Fruit fly (Drosophila melanogaster) whole organism, embryonic: ENCODE results near the gene CG2182.

Experiments
- ATbp ChIP-seq: fragments of 200-800 bp; sonication (Bioruptor generic); optimal IDR thresholded peaks from 2 replicates; lab custom pipeline; 2017; ENCODE audit warnings: missing biosample characterization, mild to moderate bottlenecking, missing genetic modification characterization, missing genetic modification reagents
- Aef1 ChIP-seq: fragments of 200-800 bp; sonication (Bioruptor generic); IDR thresholded peaks from 3 replicates; pipeline ENCODE4 v1.3.6; 2022; ENCODE audit warnings: missing biosample characterization, missing genetic modification characterization
- CG10565 ChIP-seq: fragments of 200-800 bp; sonication (Bioruptor generic); optimal IDR thresholded peaks from 3 replicates; lab custom pipeline; 2016; ENCODE audit warnings: missing biosample characterization, mild to moderate bottlenecking, missing genetic modification characterization
- CG10979 ChIP-seq: fragments of 200-800 bp; sonication (Bioruptor generic); optimal IDR thresholded peaks from 2 replicates; lab custom pipeline; 2018; ENCODE audit warnings: missing biosample characterization, mild to moderate bottlenecking, missing genetic modification characterization, moderate library complexity
- CG11504 ChIP-seq: fragments of 200-800 bp; sonication (Bioruptor generic); optimal IDR thresholded peaks from 3 replicates; lab custom pipeline; 2019; ENCODE audit warnings: missing biosample characterization, mild to moderate bottlenecking, missing genetic modification characterization, moderate library complexity
- CG14050 ChIP-seq: fragments of 200-800 bp; sonication (Bioruptor generic); IDR thresholded peaks from 3 replicates; pipeline ENCODE4 v1.3.6; 2022; ENCODE audit warnings: missing biosample characterization, missing genetic modification characterization
- CG15011 ChIP-seq: fragments of 200-800 bp; sonication (Bioruptor generic); optimal IDR thresholded peaks from 3 replicates; lab custom pipeline; 2018; ENCODE audit warnings: missing biosample characterization, mild to moderate bottlenecking, missing genetic modification characterization
- CG15479 ChIP-seq: fragments of 200-800 bp; sonication (Bioruptor generic); optimal IDR thresholded peaks from 3 replicates; lab custom pipeline; 2019; ENCODE audit warnings: missing biosample characterization, mild to moderate bottlenecking, missing genetic modification characterization, moderate library complexity
- CG17829 ChIP-seq: fragments of 200-800 bp; optimal IDR thresholded peaks from 2 replicates; lab custom pipeline; 2019; ENCODE audit warnings: missing biosample characterization, mild to moderate bottlenecking, missing genetic modification characterization, moderate library complexity
- CG2712 ChIP-seq: fragments of 200-800 bp; optimal IDR thresholded peaks from 3 replicates; lab custom pipeline; 2019; ENCODE audit warnings: missing biosample characterization, mild to moderate bottlenecking, missing genetic modification characterization, moderate library complexity
- CG30020 ChIP-seq: fragments of 200-800 bp; optimal IDR thresholded peaks from 2 replicates; lab custom pipeline; 2019; ENCODE audit warnings: missing biosample characterization, mild to moderate bottlenecking, missing genetic modification characterization, moderate library complexity
- CG33557 ChIP-seq: fragments of 200-800 bp; sonication (Bioruptor generic); optimal IDR thresholded peaks from 2 replicates; lab custom pipeline; 2019; ENCODE audit warnings: missing biosample characterization, mild to moderate bottlenecking, missing genetic modification characterization, moderate library complexity
- CG43689 ChIP-seq: fragments of 200-800 bp; sonication (Bioruptor generic); IDR thresholded peaks from 2 replicates; pipeline ENCODE4 v1.3.6; 2022; ENCODE audit warnings: missing biosample characterization, missing genetic modification characterization
- CG4404 ChIP-seq: fragments of 200-800 bp; sonication (Bioruptor generic); IDR thresholded peaks from 2 replicates; pipeline ENCODE4 v1.3.6; 2022; ENCODE audit warnings: missing biosample characterization, missing genetic modification characterization
- CG4730 ChIP-seq: fragments of 200-800 bp; sonication (Bioruptor generic); IDR thresholded peaks from 2 replicates; pipeline ENCODE4 v1.3.6; 2022; ENCODE audit warnings: missing biosample characterization, missing genetic modification characterization
- CG6254 ChIP-seq: fragments of 200-800 bp; sonication (Bioruptor generic); optimal IDR thresholded peaks from 3 replicates; lab custom pipeline; 2017; ENCODE audit warnings: mild to moderate bottlenecking, missing biosample characterization, missing genetic modification reagents, missing genetic modification characterization
- CG7357 ChIP-seq: fragments of 200-800 bp; sonication (Bioruptor generic); IDR thresholded peaks from 3 replicates; pipeline ENCODE4 v1.3.6; 2022; ENCODE audit warnings: missing biosample characterization, missing genetic modification characterization
- CG7786 ChIP-seq: fragments of 200-800 bp; sonication (Bioruptor generic); optimal IDR thresholded peaks from 2 replicates; lab custom pipeline; 2016; ENCODE audit warnings: missing biosample characterization, missing genetic modification characterization
- CG8765 ChIP-seq: fragments of 200-800 bp; sonication (Bioruptor generic); IDR thresholded peaks from 2 replicates; pipeline ENCODE4 v1.3.6; 2022; ENCODE audit warnings: missing biosample characterization, missing genetic modification characterization
- CHES-1-like ChIP-seq: fragments of 200-800 bp; sonication (Bioruptor generic); optimal IDR thresholded peaks from 2 replicates; lab custom pipeline; 2016; ENCODE audit warnings: missing biosample characterization, missing genetic modification characterization
- Deaf1 ChIP-seq: fragments of 200-800 bp; optimal IDR thresholded peaks from 3 replicates; lab custom pipeline; 2019; ENCODE audit warnings: missing biosample characterization, mild to moderate bottlenecking, missing genetic modification characterization, moderate library complexity
- Dfd ChIP-seq, 2 experiments: fragments of >200 bp; optimal IDR thresholded peaks; 2 replicates each; lab custom pipeline; 2017; ENCODE audit warnings: missing biosample characterization in 2 of 2, missing genetic modification characterization in 2 of 2
- Gug ChIP-seq: fragments of 200-800 bp; sonication (Bioruptor generic); IDR thresholded peaks from 4 replicates; pipeline ENCODE4 v1.3.6; 2022; ENCODE audit warnings: missing biosample characterization, missing genetic modification characterization
- HLH4C ChIP-seq: fragments of 200-800 bp; sonication (Bioruptor generic); IDR thresholded peaks from 3 replicates; pipeline ENCODE4 v1.3.6; 2022; ENCODE audit warnings: missing biosample characterization, missing genetic modification characterization; ENCODE audit not compliant: partially characterized antibody
- Hr3 ChIP-seq: fragments of 200-800 bp; sonication (Bioruptor generic); optimal IDR thresholded peaks from 3 replicates; lab custom pipeline; 2016; ENCODE audit warnings: missing biosample characterization, missing genetic modification characterization
- Hr51 ChIP-seq, 2 experiments: fragments of 200-800 bp; sonication (Bioruptor generic); optimal IDR thresholded peaks; 2 replicates in 1 of 2; 3 replicates in 1 of 2; lab custom pipeline; 2016 to 2018; ENCODE audit warnings: missing biosample characterization in 2 of 2, missing genetic modification characterization in 2 of 2, mild to moderate bottlenecking in 1 of 2, moderate library complexity in 1 of 2
- Jarid2 ChIP-seq: fragments of 200-800 bp; sonication (Bioruptor generic); optimal IDR thresholded peaks from 3 replicates; lab custom pipeline; 2017; ENCODE audit warnings: mild to moderate bottlenecking, missing biosample characterization, missing genetic modification reagents, missing genetic modification characterization
- Kr ChIP-seq: fragments of 200-800 bp; sonication (Bioruptor generic); optimal IDR thresholded peaks from 2 replicates; lab custom pipeline; 2017; ENCODE audit warnings: missing biosample characterization, mild to moderate bottlenecking, missing genetic modification characterization
- MESR4 ChIP-seq: fragments of 200-800 bp; sonication (Bioruptor generic); optimal IDR thresholded peaks from 2 replicates; lab custom pipeline; 2018; ENCODE audit warnings: missing biosample characterization, mild to moderate bottlenecking, missing genetic modification characterization, moderate library complexity
- Max ChIP-seq: fragments of 200-800 bp; sonication (Bioruptor generic); optimal IDR thresholded peaks from 2 replicates; lab custom pipeline; 2016; ENCODE audit warnings: missing biosample characterization, mild to moderate bottlenecking, missing genetic modification characterization
- NfI ChIP-seq: fragments of 200-800 bp; sonication (Bioruptor generic); optimal IDR thresholded peaks from 3 replicates; lab custom pipeline; 2018; ENCODE audit warnings: missing biosample characterization, mild to moderate bottlenecking, missing genetic modification characterization, moderate library complexity
- Spps ChIP-seq: fragments of 200-800 bp; sonication (Bioruptor generic); optimal IDR thresholded peaks from 2 replicates; lab custom pipeline; 2018; ENCODE audit warnings: missing biosample characterization, mild to moderate bottlenecking, missing genetic modification characterization
- al ChIP-seq: fragments of 200-800 bp; sonication (Bioruptor generic); IDR thresholded peaks from 2 replicates; pipeline ENCODE4 v1.3.6; 2022; ENCODE audit warnings: missing biosample characterization, missing genetic modification characterization
- chinmo ChIP-seq: fragments of 200-800 bp; sonication (Bioruptor generic); IDR thresholded peaks from 4 replicates; pipeline ENCODE4 v1.3.6; 2022; ENCODE audit warnings: missing biosample characterization, missing genetic modification characterization; ENCODE audit not compliant: partially characterized antibody
- esg ChIP-seq: fragments of 200-800 bp; sonication (Bioruptor generic); conservative IDR thresholded peaks from 2 replicates; pipeline ENCODE4 v1.3.6; 2022; ENCODE audit warnings: missing biosample characterization, missing genetic modification characterization
- fu2 ChIP-seq: fragments of 200-800 bp; sonication (Bioruptor generic); optimal IDR thresholded peaks from 2 replicates; lab custom pipeline; 2016; ENCODE audit warnings: missing biosample characterization, missing genetic modification characterization
- gce ChIP-seq: fragments of 200-800 bp; sonication (Bioruptor generic); IDR thresholded peaks from 3 replicates; pipeline ENCODE4 v1.3.6; 2022; ENCODE audit warnings: missing biosample characterization, missing genetic modification characterization
- gcm2 ChIP-seq: fragments of 200-800 bp; sonication (Bioruptor generic); optimal IDR thresholded peaks from 2 replicates; lab custom pipeline; 2016; ENCODE audit warnings: missing biosample characterization, missing genetic modification characterization
- hbn ChIP-seq: fragments of 200-800 bp; sonication (Bioruptor generic); IDR thresholded peaks from 2 replicates; pipeline ENCODE4 v1.3.6; 2022; ENCODE audit warnings: missing biosample characterization, missing genetic modification characterization; ENCODE audit not compliant: partially characterized antibody
- jigr1 ChIP-seq: fragments of 200-800 bp; sonication (Bioruptor generic); IDR thresholded peaks from 3 replicates; pipeline ENCODE4 v1.3.6; 2022; ENCODE audit warnings: missing biosample characterization, missing genetic modification characterization
- lmd ChIP-seq: fragments of 200-800 bp; sonication (Bioruptor generic); IDR thresholded peaks from 2 replicates; pipeline ENCODE4 v1.3.6; 2022; ENCODE audit warnings: missing biosample characterization, missing genetic modification characterization
- maf-S ChIP-seq: fragments of 200-800 bp; sonication (Bioruptor generic); optimal IDR thresholded peaks from 2 replicates; lab custom pipeline; 2016; ENCODE audit warnings: missing biosample characterization, missing genetic modification characterization
- pb ChIP-seq: fragments of 200-800 bp; sonication (Bioruptor generic); optimal IDR thresholded peaks from 3 replicates; lab custom pipeline; 2016; ENCODE audit warnings: missing biosample characterization, missing genetic modification characterization
- pum ChIP-seq: fragments of 200-800 bp; sonication (Bioruptor generic); optimal IDR thresholded peaks from 2 replicates; lab custom pipeline; 2016; ENCODE audit warnings: missing biosample characterization, missing genetic modification characterization
- sug ChIP-seq: fragments of 200-800 bp; optimal IDR thresholded peaks from 2 replicates; lab custom pipeline; 2019; ENCODE audit warnings: missing biosample characterization, mild to moderate bottlenecking, missing genetic modification characterization, moderate library complexity
- tio ChIP-seq: fragments of 200-800 bp; sonication (Bioruptor generic); optimal IDR thresholded peaks from 2 replicates; lab custom pipeline; 2017; ENCODE audit warnings: missing biosample characterization, missing genetic modification characterization, inconsistent platforms
- unpg ChIP-seq: fragments of 200-800 bp; sonication (Bioruptor generic); optimal IDR thresholded peaks from 3 replicates; lab custom pipeline; 2018; ENCODE audit warnings: missing biosample characterization, mild to moderate bottlenecking, missing genetic modification characterization, moderate library complexity
- wdn ChIP-seq: fragments of 200-800 bp; sonication (Bioruptor generic); IDR thresholded peaks from 2 replicates; pipeline ENCODE4 v1.3.6; 2022; ENCODE audit warnings: missing biosample characterization, missing genetic modification characterization
- z ChIP-seq: fragments of 200-800 bp; sonication (Bioruptor generic); IDR thresholded peaks from 3 replicates; pipeline ENCODE4 v1.3.6; 2022; ENCODE audit warnings: missing biosample characterization, missing genetic modification characterization

CG2182 gene

DNA sequence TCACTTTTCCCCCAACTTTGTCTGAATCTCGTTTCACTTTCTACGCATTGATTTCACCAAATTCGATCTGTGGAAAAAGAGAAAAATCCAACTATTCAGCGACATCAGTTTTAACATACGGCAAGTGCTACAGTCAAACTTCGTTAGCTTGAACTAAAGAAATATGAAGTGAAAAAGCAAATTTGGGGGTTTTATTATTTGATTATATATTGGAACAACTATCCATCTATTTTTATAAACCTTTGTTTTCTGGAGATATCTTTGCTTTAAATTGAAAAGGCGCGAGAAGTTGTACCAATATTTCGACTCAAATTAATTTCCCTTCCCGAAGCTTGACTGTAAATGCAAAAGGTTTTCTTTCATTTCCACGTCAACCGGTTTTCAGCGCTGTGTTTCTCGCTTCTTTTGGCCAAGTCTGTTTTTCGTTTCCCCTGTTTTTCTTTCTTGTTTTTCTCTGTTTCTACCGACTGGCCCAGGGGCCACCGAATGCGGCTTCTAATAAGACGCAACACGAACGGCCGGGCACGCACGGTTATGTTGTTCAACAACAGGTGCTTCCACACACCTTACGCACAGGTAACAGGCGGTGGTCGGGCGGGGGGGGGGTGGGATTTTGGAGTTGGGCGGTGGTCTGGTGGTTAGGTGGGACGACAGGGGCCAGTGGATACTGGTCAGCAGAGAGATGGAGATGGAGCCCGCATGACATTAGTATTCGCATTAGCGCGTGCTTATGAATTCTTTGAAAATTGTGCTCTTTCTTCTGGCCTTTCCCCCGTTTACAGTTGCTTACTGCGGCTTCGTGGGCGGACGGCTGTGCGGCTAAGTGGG, 23.4 kb upstream of the CG2182 start:
- 0 out of 4 replicates have a peak, but pooled peaks have one; percentile 21 for TF ChIP-seq chinmo (GFP tag; lab: Robert Waterston, UW)
- TF ChIP-seq CG2712, result peak; percentile 86
- no peak for TF ChIP-seq sug (tag; lab: Kevin White, UChicago)
- no peak for TF ChIP-seq wdn (GFP tag; lab: Robert Waterston, UW)
- TF ChIP-seq CG15479 (GFP tag; lab: Kevin White, UChicago), result no peak
- TF ChIP-seq CG33557 (GFP tag; lab: Kevin White, UChicago), result peak; percentile 49
- TF ChIP-seq CG8765 (GFP tag; lab: Robert Waterston, UW), result no peak
- TF ChIP-seq MESR4 (GFP tag; lab: Kevin White, UChicago), result no peak
- TF ChIP-seq Aef1 (GFP tag; lab: Robert Waterston, UW), result no peak
- TF ChIP-seq pum (GFP tag; lab: Kevin White, UChicago), result peak; percentile 61
- TF ChIP-seq Dfd (GFP tag; optimal IDR thresholded peaks at IDR 0.05; lab: Kevin White, UChicago), result no peak
- TF ChIP-seq CG6254 (GFP tag; lab: Kevin White, UChicago), result peak; percentile 44
- no peak for TF ChIP-seq CG11504 (tag; lab: Kevin White, UChicago)
- no peak for TF ChIP-seq hbn (GFP tag; lab: Robert Waterston, UW)
- peak; percentile 80 for TF ChIP-seq unpg (GFP tag; lab: Kevin White, UChicago)
- TF ChIP-seq Jarid2 (GFP tag; lab: Kevin White, UChicago), result no peak
- peak; percentile 54 for TF ChIP-seq lmd (GFP tag; lab: Robert Waterston, UW)
- no peak for TF ChIP-seq esg (GFP tag; lab: Robert Waterston, UW)
- peak; percentile 10; the same call in 1 of the 4 replicates for TF ChIP-seq Gug (GFP tag; lab: Robert Waterston, UW)
- peak; percentile 76 for TF ChIP-seq CG17829 (tag; lab: Kevin White, UChicago)
- TF ChIP-seq CG30020, result peak; percentile 2
- peak in 1 of 2 experiments; percentile 9 for TF ChIP-seq Hr51 (GFP tag; optimal IDR thresholded peaks at IDR 0.05; lab: Kevin White, UChicago)
- TF ChIP-seq maf-S (GFP tag; lab: Kevin White, UChicago), result no peak
- TF ChIP-seq pb (GFP tag; lab: Kevin White, UChicago), result peak; percentile 22
- no peak for TF ChIP-seq CG7357
- TF ChIP-seq CG43689 (GFP tag; lab: Robert Waterston, UW), result no peak
- TF ChIP-seq CG14050 (GFP tag; lab: Robert Waterston, UW), result no peak
- TF ChIP-seq NfI (GFP tag; lab: Kevin White, UChicago), result no peak
- TF ChIP-seq CHES-1-like (GFP tag; lab: Kevin White, UChicago), result no peak
- no peak for TF ChIP-seq CG15011 (GFP tag; lab: Kevin White, UChicago)
- no peak for TF ChIP-seq CG7786 (GFP tag; lab: Kevin White, UChicago)
- 0 out of 2 replicates have a peak, but pooled peaks have one; percentile 19 for TF ChIP-seq CG4730 (GFP tag; lab: Robert Waterston, UW)
- TF ChIP-seq Hr3 (GFP tag; lab: Kevin White, UChicago), result peak; percentile 32
- TF ChIP-seq CG4404 (GFP tag; lab: Robert Waterston, UW), result no peak
- TF ChIP-seq tio, result no peak
- no peak for TF ChIP-seq Kr (GFP tag; lab: Kevin White, UChicago)
- TF ChIP-seq Max, result peak; percentile 23
- TF ChIP-seq jigr1 (GFP tag; lab: Robert Waterston, UW), result no peak
- no peak for TF ChIP-seq fu2 (GFP tag; lab: Kevin White, UChicago)
- no peak for TF ChIP-seq al (GFP tag; lab: Robert Waterston, UW)
- peak; percentile 82 for TF ChIP-seq CG10979 (tag; lab: Kevin White, UChicago)
- TF ChIP-seq gce (GFP tag; lab: Robert Waterston, UW), result peak; percentile 18; the same call in 1 of the 3 replicates
- TF ChIP-seq ATbp (GFP tag; lab: Kevin White, UChicago), result peak; percentile 81
- no peak for TF ChIP-seq HLH4C (GFP tag; lab: Robert Waterston, UW)
- no peak for TF ChIP-seq Deaf1 (tag; lab: Kevin White, UChicago)
- TF ChIP-seq CG10565, result no peak
- no peak for TF ChIP-seq z (GFP tag; lab: Robert Waterston, UW)
- TF ChIP-seq Spps (tag; lab: Kevin White, UChicago), result peak; percentile 51
- peak; percentile 11 for TF ChIP-seq gcm2 (GFP tag; lab: Kevin White, UChicago)
